Fruit fly (Drosophila melanogaster) whole organism, embryonic: ENCODE data around the gene Jhbp14.

ENCODE experiments used
- Asciz ChIP-seq: fragments of 200-800 bp; sonication (Bioruptor generic); optimal IDR thresholded peaks from 2 replicates; lab custom pipeline; 2017; ENCODE audit warnings: missing biosample characterization, mild to moderate bottlenecking, missing genetic modification characterization, missing genetic modification reagents
- B-H1 ChIP-seq: fragments of 200-800 bp; sonication (Bioruptor generic); IDR thresholded peaks from 3 replicates; pipeline ENCODE4 v1.3.6; 2022; ENCODE audit warnings: missing biosample characterization, missing genetic modification characterization
- Bgb ChIP-seq: fragments of 200-800 bp; sonication (Bioruptor generic); IDR thresholded peaks from 2 replicates; pipeline ENCODE4 v1.3.6; 2022; ENCODE audit warnings: missing biosample characterization, missing genetic modification characterization; ENCODE audit not compliant: partially characterized antibody
- Bteb2 ChIP-seq: fragments of 200-800 bp; sonication (Bioruptor generic); optimal IDR thresholded peaks from 2 replicates; lab custom pipeline; 2016; ENCODE audit warnings: missing biosample characterization, missing genetic modification characterization
- CG10366 ChIP-seq: fragments of 200-800 bp; sonication (Bioruptor generic); IDR thresholded peaks from 2 replicates; pipeline ENCODE4 v1.3.6; 2022; ENCODE audit warnings: missing biosample characterization, missing genetic modification characterization
- CG10543 ChIP-seq: fragments of 200-800 bp; sonication (Bioruptor generic); optimal IDR thresholded peaks from 3 replicates; lab custom pipeline; 2017; ENCODE audit warnings: missing biosample characterization, mild to moderate bottlenecking, missing genetic modification characterization, moderate library complexity
- CG10959 ChIP-seq: fragments of 200-800 bp; sonication (Bioruptor generic); IDR thresholded peaks from 2 replicates; pipeline ENCODE4 v1.3.6; 2022; ENCODE audit warnings: missing biosample characterization, missing genetic modification characterization
- CG12219 ChIP-seq: fragments of 200-800 bp; sonication (Bioruptor generic); optimal IDR thresholded peaks from 3 replicates; lab custom pipeline; 2018; ENCODE audit warnings: missing biosample characterization, mild to moderate bottlenecking, missing genetic modification characterization
- CG12744 ChIP-seq: fragments of 200-800 bp; sonication (Bioruptor generic); optimal IDR thresholded peaks from 2 replicates; lab custom pipeline; 2016; ENCODE audit warnings: missing biosample characterization, missing genetic modification characterization
- CG13287 ChIP-seq: fragments of 200-800 bp; sonication (Bioruptor generic); IDR thresholded peaks from 2 replicates; pipeline ENCODE4 v1.3.6; 2022; ENCODE audit warnings: missing biosample characterization, missing genetic modification characterization; ENCODE audit not compliant: partially characterized antibody
- CG14014 ChIP-seq: fragments of 200-800 bp; sonication (Bioruptor generic); IDR thresholded peaks from 2 replicates; pipeline ENCODE4 v1.3.6; 2022; ENCODE audit warnings: missing biosample characterization, missing genetic modification characterization
- CG14667 ChIP-seq: fragments of 200-800 bp; sonication (Bioruptor generic); IDR thresholded peaks from 2 replicates; pipeline ENCODE4 v1.3.6; 2022; ENCODE audit warnings: missing biosample characterization, missing genetic modification characterization
- CG15073 ChIP-seq: fragments of 200-800 bp; sonication (Bioruptor generic); optimal IDR thresholded peaks from 2 replicates; lab custom pipeline; 2016; ENCODE audit warnings: missing biosample characterization, missing genetic modification characterization
- CG17328 ChIP-seq: fragments of 200-800 bp; sonication (Bioruptor generic); IDR thresholded peaks from 2 replicates; pipeline ENCODE4 v1.3.6; 2022; ENCODE audit warnings: missing biosample characterization, missing genetic modification characterization
- CG2129 ChIP-seq: fragments of 200-800 bp; sonication (Bioruptor generic); IDR thresholded peaks from 2 replicates; pipeline ENCODE4 v1.3.6; 2022; ENCODE audit warnings: missing biosample characterization, missing genetic modification characterization; ENCODE audit not compliant: partially characterized antibody
- CG6765 ChIP-seq: fragments of 200-800 bp; sonication (Bioruptor generic); optimal IDR thresholded peaks from 3 replicates; lab custom pipeline; 2017; ENCODE audit warnings: missing biosample characterization, mild to moderate bottlenecking, missing genetic modification characterization
- CG7839 ChIP-seq: fragments of 200-800 bp; sonication (Bioruptor generic); optimal IDR thresholded peaks from 3 replicates; lab custom pipeline; 2018; ENCODE audit warnings: missing biosample characterization, mild to moderate bottlenecking, missing genetic modification characterization, moderate library complexity
- CG9437 ChIP-seq: fragments of 200-800 bp; sonication (Bioruptor generic); optimal IDR thresholded peaks from 2 replicates; lab custom pipeline; 2018; ENCODE audit warnings: missing biosample characterization, mild to moderate bottlenecking, missing genetic modification characterization
- CG9817 ChIP-seq: fragments of 200-800 bp; sonication (Bioruptor generic); optimal IDR thresholded peaks from 2 replicates; lab custom pipeline; 2018; ENCODE audit warnings: missing biosample characterization, mild to moderate bottlenecking, missing genetic modification characterization, moderate library complexity
- CkIIα-i1 ChIP-seq: fragments of 200-800 bp; sonication (Bioruptor generic); IDR thresholded peaks from 2 replicates; pipeline ENCODE4 v1.3.6; 2022; ENCODE audit warnings: missing biosample characterization, missing genetic modification characterization
- D19B ChIP-seq: fragments of 200-800 bp; sonication (Bioruptor generic); optimal IDR thresholded peaks from 2 replicates; lab custom pipeline; 2017; ENCODE audit warnings: missing biosample characterization, mild to moderate bottlenecking, missing genetic modification characterization
- Dad ChIP-seq: fragments of 200-800 bp; sonication (Bioruptor generic); optimal IDR thresholded peaks from 3 replicates; lab custom pipeline; 2016; ENCODE audit warnings: missing biosample characterization, missing genetic modification characterization
- Drgx ChIP-seq: fragments of 200-800 bp; sonication (Bioruptor generic); IDR thresholded peaks from 2 replicates; pipeline ENCODE4 v1.3.6; 2022; ENCODE audit warnings: missing biosample characterization, missing genetic modification characterization
- Gsc ChIP-seq: fragments of 200-800 bp; sonication (Bioruptor generic); IDR thresholded peaks from 2 replicates; pipeline ENCODE4 v1.3.6; 2022; ENCODE audit warnings: missing biosample characterization, missing genetic modification characterization
- H2.0 ChIP-seq: fragments of 200-800 bp; sonication (Bioruptor generic); IDR thresholded peaks from 2 replicates; pipeline ENCODE4 v1.3.6; 2022; ENCODE audit warnings: missing biosample characterization, missing genetic modification characterization
- Lpt ChIP-seq: fragments of >200 bp; optimal IDR thresholded peaks from 2 replicates; lab custom pipeline; 2018; ENCODE audit warnings: missing biosample characterization, missing genetic modification characterization
- Rfx ChIP-seq: fragments of 200-800 bp; sonication (Bioruptor generic); IDR thresholded peaks from 2 replicates; pipeline ENCODE4 v1.3.6; 2022; ENCODE audit warnings: missing biosample characterization, missing genetic modification characterization
- TFAM ChIP-seq: fragments of 200-800 bp; sonication (Bioruptor generic); optimal IDR thresholded peaks from 2 replicates; lab custom pipeline; 2017; ENCODE audit warnings: missing biosample characterization, missing genetic modification characterization, inconsistent platforms
- chinmo ChIP-seq: fragments of 200-800 bp; sonication (Bioruptor generic); IDR thresholded peaks from 4 replicates; pipeline ENCODE4 v1.3.6; 2022; ENCODE audit warnings: missing biosample characterization, missing genetic modification characterization; ENCODE audit not compliant: partially characterized antibody
- ci ChIP-seq: fragments of 200-800 bp; sonication (Bioruptor generic); IDR thresholded peaks from 3 replicates; pipeline ENCODE4 v1.3.6; 2022; ENCODE audit warnings: missing biosample characterization, missing genetic modification characterization
- croc ChIP-seq: fragments of 200-800 bp; sonication (Bioruptor generic); conservative IDR thresholded peaks from 3 replicates; pipeline ENCODE4 v1.3.6; 2022; ENCODE audit warnings: missing biosample characterization, missing genetic modification characterization
- disco-r ChIP-seq: fragments of 200-800 bp; sonication (Bioruptor generic); optimal IDR thresholded peaks from 2 replicates; lab custom pipeline; 2016; ENCODE audit warnings: missing biosample characterization, missing genetic modification characterization
- dmrt99B ChIP-seq: fragments of 200-800 bp; sonication (Bioruptor generic); optimal IDR thresholded peaks from 2 replicates; lab custom pipeline; 2018; ENCODE audit warnings: missing biosample characterization, mild to moderate bottlenecking, missing genetic modification characterization, moderate library complexity
- en ChIP-seq: fragments of 200-800 bp; sonication (Bioruptor generic); optimal IDR thresholded peaks from 2 replicates; lab custom pipeline; 2016; ENCODE audit warnings: missing biosample characterization, missing genetic modification characterization
- eve ChIP-seq, 2 experiments: fragments of >200 bp; optimal IDR thresholded peaks; 2 replicates each; lab custom pipeline; 2017; ENCODE audit warnings: missing biosample characterization in 2 of 2, missing genetic modification characterization in 2 of 2
- fd64A ChIP-seq: fragments of 200-800 bp; sonication (Bioruptor generic); optimal IDR thresholded peaks from 3 replicates; lab custom pipeline; 2018; ENCODE audit warnings: missing biosample characterization, mild to moderate bottlenecking, missing genetic modification characterization
- ham ChIP-seq: fragments of 200-800 bp; sonication (Bioruptor generic); IDR thresholded peaks from 2 replicates; pipeline ENCODE4 v1.3.6; 2022; ENCODE audit warnings: missing biosample characterization, missing genetic modification characterization
- kni ChIP-seq: fragments of 200-800 bp; sonication (Bioruptor generic); optimal IDR thresholded peaks from 3 replicates; lab custom pipeline; 2017; ENCODE audit warnings: mild to moderate bottlenecking, missing biosample characterization, missing genetic modification reagents, missing genetic modification characterization
- luna ChIP-seq: fragments of 200-800 bp; sonication (Bioruptor generic); optimal IDR thresholded peaks from 2 replicates; lab custom pipeline; 2016; ENCODE audit warnings: missing biosample characterization, missing genetic modification characterization
- maf-S ChIP-seq: fragments of 200-800 bp; sonication (Bioruptor generic); optimal IDR thresholded peaks from 2 replicates; lab custom pipeline; 2016; ENCODE audit warnings: missing biosample characterization, missing genetic modification characterization
- oc ChIP-seq: fragments of 200-800 bp; sonication (Bioruptor generic); optimal IDR thresholded peaks from 2 replicates; lab custom pipeline; 2018; ENCODE audit warnings: missing biosample characterization, mild to moderate bottlenecking, missing genetic modification characterization, moderate library complexity
- sc ChIP-seq, 3 experiments: fragments of >200 bp in 2 of 3; fragments of 200-800 bp in 1 of 3; sonication (Bioruptor generic) in 1 of 3; optimal IDR thresholded peaks; 2 replicates in 2 of 3; 3 replicates in 1 of 3; lab custom pipeline; 2017; ENCODE audit warnings: mild to moderate bottlenecking in 1 of 3, missing biosample characterization in 1 of 3, missing genetic modification characterization in 1 of 3, missing genetic modification reagents in 1 of 3
- scrt ChIP-seq: fragments of 200-800 bp; sonication (Bioruptor generic); optimal IDR thresholded peaks from 2 replicates; lab custom pipeline; 2018; ENCODE audit warnings: missing biosample characterization, mild to moderate bottlenecking, missing genetic modification characterization, moderate library complexity
- sens ChIP-seq: fragments of 200-800 bp; sonication (Bioruptor generic); peaks from one replicate; lab custom pipeline; 2016; ENCODE audit warnings: missing biosample characterization, missing genetic modification characterization
- sima ChIP-seq: fragments of 200-800 bp; sonication (Bioruptor generic); optimal IDR thresholded peaks from 2 replicates; lab custom pipeline; 2016; ENCODE audit warnings: missing biosample characterization, missing genetic modification characterization
- slou ChIP-seq: fragments of 200-800 bp; sonication (Bioruptor generic); optimal IDR thresholded peaks from 3 replicates; lab custom pipeline; 2016; ENCODE audit warnings: missing biosample characterization, missing genetic modification characterization
- tup ChIP-seq: fragments of 200-800 bp; sonication (Bioruptor generic); optimal IDR thresholded peaks from 2 replicates; lab custom pipeline; 2016; ENCODE audit warnings: missing biosample characterization, mild to moderate bottlenecking, missing genetic modification characterization, moderate library complexity
- zf30C ChIP-seq: fragments of 200-800 bp; sonication (Bioruptor generic); optimal IDR thresholded peaks from 3 replicates; lab custom pipeline; 2018; ENCODE audit warnings: missing biosample characterization, mild to moderate bottlenecking, missing genetic modification characterization
- zfh2 ChIP-seq: fragments of 200-800 bp; sonication (Bioruptor generic); optimal IDR thresholded peaks from 2 replicates; lab custom pipeline; 2016; ENCODE audit warnings: missing biosample characterization, missing genetic modification characterization

The Jhbp14 gene

dm6 chr2L:13258702-13259101 lies 22.4 kb downstream of the Jhbp14 start (continued):
- TF ChIP-seq CG10959 (no peak), Drgx (GFP tag; lab: Robert Waterston, UW) (peak; percentile 53; the same call in 1 of the 2 replicates), CG9817 (peak; percentile 14), sima (GFP tag; lab: Kevin White, UChicago) (no peak), zfh2 (GFP tag; lab: Kevin White, UChicago) (peak; percentile 9), B-H1 (GFP tag; lab: Robert Waterston, UW) (0 out of 3 replicates have a peak, but pooled peaks have one; percentile 18), eve (GFP tag; optimal IDR thresholded peaks at IDR 0.05; lab: Kevin White, UChicago) (peak in 1 of 2 experiments; percentile 40), CG9437 (GFP tag; lab: Kevin White, UChicago) (no peak), CG12744 (GFP tag; lab: Kevin White, UChicago) (no peak), ham (GFP tag; lab: Robert Waterston, UW) (no peak), CG12219 (peak; percentile 47), kni (no peak), Rfx (GFP tag; lab: Robert Waterston, UW) (peak; percentile 47), CG7839 (peak; percentile 48), CkIIα-i1 (GFP tag; lab: Robert Waterston, UW) (no peak), H2.0 (GFP tag; lab: Robert Waterston, UW) (0 out of 2 replicates have a peak, but pooled peaks have one; percentile 22), CG17328 (GFP tag; lab: Robert Waterston, UW) (no peak), CG14014 (GFP tag; lab: Robert Waterston, UW) (0 out of 2 replicates have a peak, but pooled peaks have one; percentile 23), oc (tag; lab: Kevin White, UChicago) (no peak), Asciz (peak; percentile 7), ci (GFP tag; lab: Robert Waterston, UW) (peak; percentile 51; the same call in 2 of the 3 replicates)

dm6 chr2L:13259643-13260042 lies 23.3 kb downstream of the Jhbp14 start, which contains the start of gene CG31730:
Gene CG31730 (minus strand): TSS chr2L:13259743.
- TF ChIP-seq sens (GFP tag; lab: Kevin White, UChicago) = peak; percentile 13
- no peak for TF ChIP-seq Bgb (GFP tag; lab: Robert Waterston, UW)
- 0 out of 4 replicates have a peak, but pooled peaks have one; percentile 35 for TF ChIP-seq chinmo

dm6 chr2L:13260740-13261139 lies 24.4 kb downstream of the Jhbp14 start, which contains the start of gene CG44085:
Gene CG44085 (plus strand): TSS chr2L:13261008.
- no peak for TF ChIP-seq dmrt99B
- TF ChIP-seq fd64A = no peak
- TF ChIP-seq CG13287 (GFP tag; lab: Robert Waterston, UW) = no peak
- no peak for TF ChIP-seq en (GFP tag; lab: Kevin White, UChicago)
- TF ChIP-seq Bteb2 (GFP tag; lab: Kevin White, UChicago) = no peak
- TF ChIP-seq Dad (GFP tag; lab: Kevin White, UChicago) = no peak
- TF ChIP-seq TFAM = no peak
- no peak for TF ChIP-seq D19B (GFP tag; lab: Kevin White, UChicago)
- no peak for TF ChIP-seq croc
- TF ChIP-seq CG10543 (GFP tag; lab: Kevin White, UChicago) = peak; percentile 44
- TF ChIP-seq CG9817 = no peak
- TF ChIP-seq Gsc (GFP tag; lab: Robert Waterston, UW) = no peak
- no peak for TF ChIP-seq luna (GFP tag; lab: Kevin White, UChicago)
- TF ChIP-seq CG15073 (GFP tag; lab: Kevin White, UChicago) = no peak
- TF ChIP-seq tup (GFP tag; lab: Kevin White, UChicago) = no peak
- TF ChIP-seq maf-S (GFP tag; lab: Kevin White, UChicago) = no peak
- no peak for TF ChIP-seq sc (optimal IDR thresholded peaks at IDR 0.05; lab: Kevin White, UChicago)
- TF ChIP-seq sc (GFP tag; optimal IDR thresholded peaks at IDR 0.05; lab: Kevin White, UChicago) = no peak
- no peak for TF ChIP-seq zf30C
- TF ChIP-seq CG6765 (GFP tag; lab: Kevin White, UChicago) = no peak
- no peak for TF ChIP-seq disco-r (GFP tag; lab: Kevin White, UChicago)
- TF ChIP-seq CG14667 (GFP tag; lab: Robert Waterston, UW) = no peak
- TF ChIP-seq slou (GFP tag; lab: Kevin White, UChicago) = no peak
- no peak for TF ChIP-seq CG10366 (GFP tag; lab: Robert Waterston, UW)
- TF ChIP-seq scrt (GFP tag; lab: Kevin White, UChicago) = no peak
- TF ChIP-seq Lpt (GFP tag; lab: Kevin White, UChicago) = no peak
- TF ChIP-seq CG2129 (GFP tag; lab: Robert Waterston, UW) = no peak
